Worm (Caenorhabditis elegans): ENCODE data around the gene C52E2.2.

DNA sequence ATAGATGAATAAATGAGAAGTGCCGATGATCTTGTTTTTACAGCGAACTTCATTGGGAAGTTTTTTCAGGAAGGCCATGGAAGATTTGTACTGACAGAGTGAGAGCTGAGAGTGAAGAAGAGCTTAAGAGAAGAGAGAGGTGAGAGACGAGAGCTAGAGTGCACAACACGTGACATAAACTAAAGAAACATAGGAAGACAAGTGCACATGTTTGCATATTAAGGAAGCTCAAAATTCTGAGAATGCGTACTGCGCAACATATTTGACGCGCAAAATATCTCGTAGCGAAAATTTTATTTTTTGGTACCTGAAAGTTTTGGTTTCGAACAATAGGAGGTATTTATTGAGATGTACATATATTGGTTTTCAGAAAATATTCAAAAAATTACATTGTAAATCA, 44.4 kb upstream of the C52E2.2 start, which contains the start of gene C08F1.8:
- TF ChIP-seq ztf-23 (GFP tag; IDR thresholded peaks at IDR 0.05) (no peak), flt-1 (GFP tag; IDR thresholded peaks at IDR 0.05) (no peak), T22C8.4 (GFP tag; IDR thresholded peaks at IDR 0.05) (no peak), klf-2 (GFP tag; conservative IDR thresholded peaks at IDR 0.05) (no peak)
